Worm (Caenorhabditis elegans): ENCODE measurements around the gene B0563.9.

- TF ChIP-seq egl-5 (tag; optimal IDR thresholded peaks at IDR 0.05) = no peak
- TF ChIP-seq unc-39 (tag; optimal IDR thresholded peaks at IDR 0.05) = no peak
- no peak for TF ChIP-seq mdl-1 (tag; optimal IDR thresholded peaks at IDR 0.05)
- no peak for TF ChIP-seq ZK546.5 (tag; optimal IDR thresholded peaks at IDR 0.05)
- TF ChIP-seq elt-3 (tag; optimal IDR thresholded peaks at IDR 0.05) = peak in 2 of 3 experiments; percentile 35 to 78
- TF ChIP-seq nhr-237 (tag; optimal IDR thresholded peaks at IDR 0.05) = no peak
- TF ChIP-seq eor-1 (tag; optimal IDR thresholded peaks at IDR 0.05) = no peak
- TF ChIP-seq elt-1 (tag; optimal IDR thresholded peaks at IDR 0.05) = no peak
- no peak for TF ChIP-seq lsy-12 (tag; optimal IDR thresholded peaks at IDR 0.05)
- no peak for TF ChIP-seq nhr-77 (tag; optimal IDR thresholded peaks at IDR 0.05)
- no peak for TF ChIP-seq nfya-1 (tag; optimal IDR thresholded peaks at IDR 0.05; ENCODE audit: insufficient read depth)
- peak; percentile 64 for TF ChIP-seq nhr-23 (tag; optimal IDR thresholded peaks at IDR 0.05)
- no peak for TF ChIP-seq hmg-11 (tag; optimal IDR thresholded peaks at IDR 0.05)
- TF ChIP-seq nhr-11 (tag; optimal IDR thresholded peaks at IDR 0.05) = no peak
These were observed 21.4 kb upstream of the B0563.9 start for ce11 chrX:9146953-9147352.
